Worm (Caenorhabditis elegans) whole organism, late embryonic: ENCODE data around the gene srlf-11.

Experiments
- C38D4.7 ChIP-seq: fragments of 200-800 bp; sonication (Bioruptor generic); optimal IDR thresholded peaks from 2 replicates; lab custom pipeline; 2018; ENCODE audit warnings: mild to moderate bottlenecking, missing genetic modification characterization, moderate library complexity, missing compliant biosample characterization
- Y22D7AL.16 ChIP-seq: sonication (generic microtip); optimal IDR thresholded peaks from 2 replicates; lab custom pipeline; 2016; ENCODE audit warnings: missing genetic modification characterization, missing compliant biosample characterization
- ama-1 ChIP-seq: fragments of 150-350 bp; optimal IDR thresholded peaks from 2 replicates; lab custom pipeline; 2014
- ceh-14 ChIP-seq: sonication (generic microtip); optimal IDR thresholded peaks from 2 replicates; lab custom pipeline; 2016; ENCODE audit warnings: missing genotype, missing genetic modification characterization, missing compliant biosample characterization
- ceh-19 ChIP-seq: fragments of 200-800 bp; sonication (Bioruptor generic); optimal IDR thresholded peaks from 2 replicates; lab custom pipeline; 2018; ENCODE audit warnings: mild to moderate bottlenecking, missing genetic modification characterization, missing compliant biosample characterization
- ceh-22 ChIP-seq: sonication (generic microtip); optimal IDR thresholded peaks from 2 replicates; lab custom pipeline; 2017; ENCODE audit warnings: missing biosample characterization, missing genetic modification characterization
- ceh-30 ChIP-seq: fragments of 150-350 bp; optimal IDR thresholded peaks from 2 replicates; lab custom pipeline; 2014; ENCODE audit warnings: missing biosample characterization, missing genetic modification characterization
- ceh-31 ChIP-seq: sonication (generic microtip); optimal IDR thresholded peaks from 2 replicates; lab custom pipeline; 2016; ENCODE audit warnings: missing genetic modification characterization, missing compliant biosample characterization
- ceh-34 ChIP-seq: sonication (generic microtip); optimal IDR thresholded peaks from 2 replicates; lab custom pipeline; 2016; ENCODE audit warnings: mild to moderate bottlenecking, missing genetic modification characterization, missing compliant biosample characterization
- ceh-48 ChIP-seq: sonication (generic microtip); optimal IDR thresholded peaks from 2 replicates; lab custom pipeline; 2016; ENCODE audit warnings: missing genetic modification characterization, inconsistent platforms, missing compliant biosample characterization
- ceh-6 ChIP-seq: fragments of 200-800 bp; sonication (Bioruptor generic); optimal IDR thresholded peaks from 2 replicates; lab custom pipeline; 2018; ENCODE audit warnings: mild to moderate bottlenecking, missing genetic modification characterization, missing compliant biosample characterization
- che-1 ChIP-seq: sonication (generic microtip); optimal IDR thresholded peaks from 2 replicates; lab custom pipeline; 2016; ENCODE audit warnings: mild to moderate bottlenecking, missing genetic modification characterization, missing compliant biosample characterization
- dmd-4 ChIP-seq: sonication (generic microtip); optimal IDR thresholded peaks from 2 replicates; lab custom pipeline; 2016; ENCODE audit warnings: borderline replicate concordance, missing genetic modification characterization, missing compliant biosample characterization
- dve-1 ChIP-seq: sonication (generic microtip); optimal IDR thresholded peaks from 2 replicates; lab custom pipeline; 2017; ENCODE audit warnings: antibody characterized with exemption, mild to moderate bottlenecking, missing genetic modification characterization, missing compliant biosample characterization
- elt-2 ChIP-seq: sonication (generic microtip); optimal IDR thresholded peaks from 2 replicates; lab custom pipeline; 2016; ENCODE audit warnings: missing genetic modification reagents, missing genetic modification characterization, missing compliant biosample characterization
- ets-4 ChIP-seq: sonication (generic microtip); optimal IDR thresholded peaks from 2 replicates; lab custom pipeline; 2016; ENCODE audit warnings: missing genetic modification characterization, missing compliant biosample characterization
- eyg-1 ChIP-seq: sonication (generic microtip); optimal IDR thresholded peaks from 2 replicates; lab custom pipeline; 2016; ENCODE audit warnings: missing genotype, missing genetic modification characterization, missing compliant biosample characterization
- fkh-10 ChIP-seq: fragments of 150-350 bp; optimal IDR thresholded peaks from 2 replicates; lab custom pipeline; 2014; ENCODE audit warnings: missing biosample characterization, missing genetic modification reagents, missing genetic modification characterization
- gmeb-2 ChIP-seq: sonication (generic microtip); optimal IDR thresholded peaks from 2 replicates; lab custom pipeline; 2016; ENCODE audit warnings: missing genetic modification characterization, inconsistent platforms, missing compliant biosample characterization
- hlh-13 ChIP-seq: fragments of 200-800 bp; sonication (Bioruptor generic); optimal IDR thresholded peaks from 2 replicates; lab custom pipeline; 2018; ENCODE audit warnings: mild to moderate bottlenecking, missing genetic modification characterization, missing compliant biosample characterization
- hlh-15 ChIP-seq: sonication (generic microtip); optimal IDR thresholded peaks from 2 replicates; lab custom pipeline; 2016; ENCODE audit warnings: missing genetic modification characterization, missing compliant biosample characterization
- hlh-30 ChIP-seq: sonication (generic microtip); optimal IDR thresholded peaks from 2 replicates; lab custom pipeline; 2017; ENCODE audit warnings: antibody characterized with exemption, missing genetic modification characterization, missing compliant biosample characterization; ENCODE audit not compliant: insufficient read depth
- madf-2 ChIP-seq: sonication (generic microtip); optimal IDR thresholded peaks from 2 replicates; lab custom pipeline; 2017; ENCODE audit warnings: missing genetic modification characterization, missing compliant biosample characterization
- nfya-1 ChIP-seq: sonication (generic microtip); optimal IDR thresholded peaks from 2 replicates; lab custom pipeline; 2017; ENCODE audit warnings: missing genetic modification characterization, mild to moderate bottlenecking, missing compliant biosample characterization, antibody characterized with exemption, moderate library complexity
- nhr-11 ChIP-seq: fragments of 150-350 bp; optimal IDR thresholded peaks from 2 replicates; lab custom pipeline; 2014; ENCODE audit warnings: missing biosample characterization, missing genetic modification characterization
- odd-2 ChIP-seq: sonication (generic microtip); optimal IDR thresholded peaks from 2 replicates; lab custom pipeline; 2017; ENCODE audit warnings: antibody characterized with exemption, mild to moderate bottlenecking, missing genetic modification characterization, missing compliant biosample characterization
- pax-1 ChIP-seq: fragments of 150-350 bp; optimal IDR thresholded peaks from 2 replicates; lab custom pipeline; 2014; ENCODE audit warnings: missing biosample characterization, missing genetic modification characterization
- pha-2 ChIP-seq: sonication (generic microtip); optimal IDR thresholded peaks from 2 replicates; lab custom pipeline; 2017; ENCODE audit warnings: mild to moderate bottlenecking, missing genetic modification characterization, missing compliant biosample characterization
- pqm-1 ChIP-seq: sonication (generic microtip); optimal IDR thresholded peaks from 2 replicates; lab custom pipeline; 2016; ENCODE audit warnings: missing genetic modification characterization, missing compliant biosample characterization
- syd-9 ChIP-seq: sonication (generic microtip); optimal IDR thresholded peaks from 2 replicates; lab custom pipeline; 2016; ENCODE audit warnings: mild to moderate bottlenecking, missing genetic modification characterization, moderate library complexity, missing compliant biosample characterization
- tbx-2 ChIP-seq: sonication (generic microtip); optimal IDR thresholded peaks from 2 replicates; lab custom pipeline; 2016; ENCODE audit warnings: missing genetic modification characterization, missing compliant biosample characterization
- tbx-7 ChIP-seq: sonication (generic microtip); optimal IDR thresholded peaks from 2 replicates; lab custom pipeline; 2016; ENCODE audit warnings: missing genotype, missing genetic modification characterization, missing compliant biosample characterization
- ttx-3 ChIP-seq: sonication (generic microtip); optimal IDR thresholded peaks from 2 replicates; lab custom pipeline; 2016; ENCODE audit warnings: missing genetic modification reagents, missing genetic modification characterization, missing compliant biosample characterization
- unc-42 ChIP-seq: sonication (generic microtip); optimal IDR thresholded peaks from 2 replicates; lab custom pipeline; 2016; ENCODE audit warnings: missing genotype, missing genetic modification characterization, missing compliant biosample characterization

Gene srlf-11

ce11 chrIV:10858300-10859016 is 27.4 kb downstream of the srlf-11 start, which contains the start of the genes T11G6.2 and hars-1:
Gene T11G6.2, minus strand, starts transcription at chrIV:10858496.
Gene hars-1, plus strand, starts transcription at chrIV:10858957.
- TF ChIP-seq ceh-6 (no peak), unc-42 (tag; lab: Kevin White, UChicago) (peak; percentile 6)

- TF ChIP-seq nfya-1 (tag; lab: Kevin White, UChicago), result peak; percentile 30
- no peak for TF ChIP-seq pha-2
Observed at ce11 chrIV:10855946-10856345, 29.9 kb downstream of the srlf-11 start.

ce11 chrIV:10855049-10855448 is 30.8 kb downstream of the srlf-11 start, which contains the start of gene T11G6.3:
Gene T11G6.3, minus strand, starts transcription at chrIV:10855237.
- TF ChIP-seq dmd-4 (tag; lab: Kevin White, UChicago) (no peak), ets-4 (tag; lab: Kevin White, UChicago) (no peak), tbx-2 (tag; lab: Kevin White, UChicago) (no peak), ceh-22 (no peak), fkh-10 (GFP tag; lab: Kevin White, UChicago) (no peak), pax-1 (tag; lab: Kevin White, UChicago) (no peak), nhr-11 (no peak), ceh-19 (GFP tag; lab: Kevin White, UChicago) (no peak), dve-1 (tag; lab: Kevin White, UChicago) (no peak), syd-9 (tag; lab: Kevin White, UChicago) (no peak), hlh-30 (no peak), ceh-6 (no peak), ceh-14 (tag; lab: Kevin White, UChicago) (no peak), elt-2 (tag; lab: Kevin White, UChicago) (no peak)

ce11 chrIV:10854042-10854441 is 31.8 kb downstream of the srlf-11 start:
- TF ChIP-seq dve-1 (tag; lab: Kevin White, UChicago) (no peak), eyg-1 (tag; lab: Kevin White, UChicago) (no peak), ceh-31 (no peak), hlh-13 (GFP tag; lab: Kevin White, UChicago) (no peak)
- TF ChIP-seq, all 69 proteins: peak for 0

- TF ChIP-seq hlh-15 (tag; lab: Kevin White, UChicago) (no peak), madf-2 (tag; lab: Kevin White, UChicago) (no peak), dve-1 (tag; lab: Kevin White, UChicago) (no peak), ama-1 (lab: Kevin White, UChicago) (no peak), ceh-34 (tag; lab: Kevin White, UChicago) (no peak), fkh-10 (GFP tag; lab: Kevin White, UChicago) (no peak), ceh-48 (no peak), nfya-1 (tag; lab: Kevin White, UChicago) (no peak), Y22D7AL.16 (no peak), ceh-14 (tag; lab: Kevin White, UChicago) (no peak), ceh-31 (no peak), ttx-3 (tag; lab: Kevin White, UChicago) (no peak), tbx-7 (tag; lab: Kevin White, UChicago) (no peak), gmeb-2 (no peak), ceh-30 (no peak), pqm-1 (tag; lab: Kevin White, UChicago) (no peak), syd-9 (tag; lab: Kevin White, UChicago) (no peak), odd-2 (tag; lab: Kevin White, UChicago) (no peak)
Observed at ce11 chrIV:10852403-10852802, 33.4 kb downstream of the srlf-11 start.

- no peak for TF ChIP-seq che-1 (tag; lab: Kevin White, UChicago)
- no peak for TF ChIP-seq C38D4.7
- no peak for TF ChIP-seq eyg-1 (tag; lab: Kevin White, UChicago)
- TF ChIP-seq ceh-19 (GFP tag; lab: Kevin White, UChicago), result no peak
- no peak for TF ChIP-seq unc-42 (tag; lab: Kevin White, UChicago)
- TF ChIP-seq, all 69 proteins: peak for 0
Observed at ce11 chrIV:10851833-10852232, 34.0 kb downstream of the srlf-11 start, which contains the start of gene T11G6.4. Gene T11G6.4, minus strand, starts transcription at chrIV:10851933.
